In the genomic region with DNA sequence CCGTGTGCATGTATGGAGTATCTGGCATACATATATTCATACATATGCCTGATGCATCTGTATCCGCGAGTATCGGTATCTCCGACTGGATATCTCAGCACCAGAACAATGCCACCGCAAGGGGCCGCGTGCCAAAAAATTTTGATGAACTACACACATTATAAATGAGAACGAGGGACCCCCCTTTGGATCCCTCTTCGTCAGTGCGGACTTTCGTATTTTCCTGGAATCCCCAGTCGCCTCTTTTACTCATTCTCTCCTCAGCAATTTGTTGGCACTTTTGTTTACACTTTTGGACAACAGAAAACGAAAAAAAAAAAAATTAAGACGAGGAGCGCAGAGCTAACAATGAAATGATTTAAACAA, we compare ENCODE assay signal across 5 fruit fly cellular contexts.
TF ChIP-seq lines count a peak whose summit lies in the region.

No protein-coding gene starts in this region.

- TF ChIP-seq CTCF in whole organism, embryonic (GFP tag; optimal IDR thresholded peaks at IDR 0.05; lab: Kevin White, UChicago): no peak

TF ChIP-seq in whole organism, adult, 20 proteins besides CTCF, POLR2A, EP300 and RAD21:
- TF ChIP-seq tj (GFP tag; optimal IDR thresholded peaks at IDR 0.05; lab: Kevin White, UChicago): peak; percentile 55
- TF ChIP-seq cic (GFP tag; optimal IDR thresholded peaks at IDR 0.05; lab: Kevin White, UChicago): no peak

TF ChIP-seq in whole organism, embryonic, 481 proteins besides CTCF, POLR2A, EP300 and RAD21:
- TF ChIP-seq Med (GFP tag; lab: Kevin White, UChicago) (peak; percentile 41), insv (GFP tag; optimal IDR thresholded peaks at IDR 0.05; lab: Kevin White, UChicago) (no peak)

TF ChIP-seq in whole organism, prepupa, 60 proteins besides CTCF, POLR2A, EP300 and RAD21:
- TF ChIP-seq Eip78C (GFP tag; lab: Kevin White, UChicago) (peak; percentile 20), Sox102F (GFP tag; optimal IDR thresholded peaks at IDR 0.05; lab: Kevin White, UChicago) (peak; percentile 29), CG6276 (GFP tag; optimal IDR thresholded peaks at IDR 0.05; lab: Kevin White, UChicago) (no peak), ss (GFP tag; optimal IDR thresholded peaks at IDR 0.05; lab: Kevin White, UChicago) (no peak)

TF ChIP-seq in whole organism, pupa, 21 proteins besides CTCF, POLR2A, EP300 and RAD21:
- TF ChIP-seq Snoo (tag; optimal IDR thresholded peaks at IDR 0.05; lab: Kevin White, UChicago) (no peak), EcR (GFP tag; optimal IDR thresholded peaks at IDR 0.05; lab: Kevin White, UChicago) (peak; percentile 10), D1 (tag; optimal IDR thresholded peaks at IDR 0.05; lab: Kevin White, UChicago) (no peak), CG12605 (GFP tag; IDR thresholded peaks at IDR 0.05; lab: Robert Waterston, UW) (no peak)

TF ChIP-seq in whole organism, wandering third instar larva, 38 proteins besides CTCF, POLR2A, EP300 and RAD21:
- TF ChIP-seq dsf (GFP tag; optimal IDR thresholded peaks at IDR 0.05; lab: Kevin White, UChicago; ENCODE audit: borderline replicate concordance): no peak
- no peak for TF ChIP-seq Rel (GFP tag; optimal IDR thresholded peaks at IDR 0.05; lab: Kevin White, UChicago)
- TF ChIP-seq Rel (tag; optimal IDR thresholded peaks at IDR 0.05; lab: Kevin White, UChicago): peak; percentile 83
TF ChIP-seq in whole organism, wandering third instar larva: peak in this region for 1.
